Fruit fly (Drosophila melanogaster) whole organism, embryonic: ENCODE measurements around the gene Eip63E.

Experiments used
- ATbp ChIP-seq: fragments of 200-800 bp; sonication (Bioruptor generic); optimal IDR thresholded peaks from 2 replicates; lab custom pipeline; 2017; ENCODE audit warnings: missing biosample characterization, mild to moderate bottlenecking, missing genetic modification characterization, missing genetic modification reagents
- Aef1 ChIP-seq: fragments of 200-800 bp; sonication (Bioruptor generic); IDR thresholded peaks from 3 replicates; pipeline ENCODE4 v1.3.6; 2022; ENCODE audit warnings: missing biosample characterization, missing genetic modification characterization
- Awh ChIP-seq: fragments of 200-800 bp; sonication (Bioruptor generic); IDR thresholded peaks from 2 replicates; pipeline ENCODE4, ENCODE4 v1.3.6; 2022; ENCODE audit warnings: missing biosample characterization, missing genetic modification characterization
- CG10209 ChIP-seq: fragments of 200-800 bp; sonication (Bioruptor generic); optimal IDR thresholded peaks from 3 replicates; lab custom pipeline; 2017; ENCODE audit warnings: missing biosample characterization, mild to moderate bottlenecking, missing genetic modification characterization, missing genetic modification reagents
- CG10274 ChIP-seq: fragments of 200-800 bp; sonication (Bioruptor generic); optimal IDR thresholded peaks from 3 replicates; lab custom pipeline; 2017; ENCODE audit warnings: missing biosample characterization, mild to moderate bottlenecking, missing genetic modification characterization
- CG11085 ChIP-seq: fragments of 200-800 bp; sonication (Bioruptor generic); IDR thresholded peaks from 2 replicates; pipeline ENCODE4 v1.3.6; 2022; ENCODE audit warnings: missing biosample characterization, missing genetic modification characterization
- CG11504 ChIP-seq: fragments of 200-800 bp; sonication (Bioruptor generic); optimal IDR thresholded peaks from 3 replicates; lab custom pipeline; 2019; ENCODE audit warnings: missing biosample characterization, mild to moderate bottlenecking, missing genetic modification characterization, moderate library complexity
- CG14014 ChIP-seq: fragments of 200-800 bp; sonication (Bioruptor generic); IDR thresholded peaks from 2 replicates; pipeline ENCODE4 v1.3.6; 2022; ENCODE audit warnings: missing biosample characterization, missing genetic modification characterization
- CG14710 ChIP-seq: fragments of 200-800 bp; sonication (Bioruptor generic); optimal IDR thresholded peaks from 3 replicates; lab custom pipeline; 2019; ENCODE audit warnings: missing biosample characterization, mild to moderate bottlenecking, missing genetic modification characterization, moderate library complexity
- CG17568 ChIP-seq: fragments of 200-800 bp; sonication (Bioruptor generic); optimal IDR thresholded peaks from 2 replicates; lab custom pipeline; 2018; ENCODE audit warnings: missing biosample characterization, mild to moderate bottlenecking, missing genetic modification characterization, moderate library complexity
- CG17829 ChIP-seq: fragments of 200-800 bp; optimal IDR thresholded peaks from 2 replicates; lab custom pipeline; 2019; ENCODE audit warnings: missing biosample characterization, mild to moderate bottlenecking, missing genetic modification characterization, moderate library complexity
- CG18476 ChIP-seq: fragments of 200-800 bp; sonication (Bioruptor generic); optimal IDR thresholded peaks from 2 replicates; lab custom pipeline; 2016; ENCODE audit warnings: missing biosample characterization, mild to moderate bottlenecking, missing genetic modification characterization
- CG2199 ChIP-seq: fragments of 200-800 bp; sonication (Bioruptor generic); IDR thresholded peaks from 3 replicates; pipeline ENCODE4 v1.3.6; 2022; ENCODE audit warnings: missing biosample characterization, missing genetic modification characterization
- CG2712 ChIP-seq: fragments of 200-800 bp; optimal IDR thresholded peaks from 3 replicates; lab custom pipeline; 2019; ENCODE audit warnings: missing biosample characterization, mild to moderate bottlenecking, missing genetic modification characterization, moderate library complexity
- CG3838 ChIP-seq: fragments of 200-800 bp; sonication (Bioruptor generic); optimal IDR thresholded peaks from 3 replicates; lab custom pipeline; 2016; ENCODE audit warnings: missing biosample characterization, missing genetic modification characterization
- CG42726 ChIP-seq: fragments of 200-800 bp; sonication (Bioruptor generic); IDR thresholded peaks from 2 replicates; pipeline ENCODE4 v1.3.6; 2022; ENCODE audit warnings: missing biosample characterization, missing genetic modification characterization; ENCODE audit not compliant: partially characterized antibody
- CG5953 ChIP-seq: fragments of 200-800 bp; sonication (Bioruptor generic); IDR thresholded peaks from 2 replicates; pipeline ENCODE4 v1.3.6; 2022; ENCODE audit warnings: missing biosample characterization, missing genetic modification characterization
- CG6854 ChIP-seq: fragments of 200-800 bp; sonication (Bioruptor generic); optimal IDR thresholded peaks from 3 replicates; lab custom pipeline; 2017; ENCODE audit warnings: missing biosample characterization, mild to moderate bottlenecking, missing genetic modification characterization
- CG7271 ChIP-seq: fragments of 200-800 bp; sonication (Bioruptor generic); optimal IDR thresholded peaks from 2 replicates; lab custom pipeline; 2018; ENCODE audit warnings: missing biosample characterization, mild to moderate bottlenecking, missing genetic modification characterization, moderate library complexity
- CG8924 ChIP-seq: fragments of 200-800 bp; optimal IDR thresholded peaks from 3 replicates; lab custom pipeline; 2019; ENCODE audit warnings: missing biosample characterization, mild to moderate bottlenecking, missing genetic modification characterization, moderate library complexity
- CoRest ChIP-seq: fragments of 200-800 bp; sonication (Bioruptor generic); optimal IDR thresholded peaks from 3 replicates; lab custom pipeline; 2018; ENCODE audit warnings: missing biosample characterization, mild to moderate bottlenecking, missing genetic modification characterization, moderate library complexity
- Deaf1 ChIP-seq: fragments of 200-800 bp; optimal IDR thresholded peaks from 3 replicates; lab custom pipeline; 2019; ENCODE audit warnings: missing biosample characterization, mild to moderate bottlenecking, missing genetic modification characterization, moderate library complexity
- Dek ChIP-seq: fragments of 200-800 bp; sonication (Bioruptor generic); optimal IDR thresholded peaks from 3 replicates; lab custom pipeline; 2019; ENCODE audit warnings: missing biosample characterization, mild to moderate bottlenecking, missing genetic modification characterization, moderate library complexity
- Dfd ChIP-seq, 2 experiments: fragments of >200 bp; optimal IDR thresholded peaks; 2 replicates each; lab custom pipeline; 2017; ENCODE audit warnings: missing biosample characterization in 2 of 2, missing genetic modification characterization in 2 of 2
- Dip2 ChIP-seq: fragments of 200-800 bp; sonication (Bioruptor generic); IDR thresholded peaks from 2 replicates; pipeline ENCODE4 v1.3.6; 2022; ENCODE audit warnings: missing biosample characterization, missing genetic modification characterization
- Dip3 ChIP-seq: fragments of 200-800 bp; sonication (Bioruptor generic); optimal IDR thresholded peaks from 3 replicates; lab custom pipeline; 2016; ENCODE audit warnings: missing biosample characterization, missing genetic modification characterization
- Doc3 ChIP-seq: fragments of 200-800 bp; sonication (Bioruptor generic); IDR thresholded peaks from 3 replicates; pipeline ENCODE4 v1.3.6; 2022; ENCODE audit warnings: missing biosample characterization, missing genetic modification characterization; ENCODE audit not compliant: partially characterized antibody
- Gsc ChIP-seq: fragments of 200-800 bp; sonication (Bioruptor generic); IDR thresholded peaks from 2 replicates; pipeline ENCODE4 v1.3.6; 2022; ENCODE audit warnings: missing biosample characterization, missing genetic modification characterization
- Hsf ChIP-seq: fragments of 200-800 bp; sonication (Bioruptor generic); optimal IDR thresholded peaks from 3 replicates; lab custom pipeline; 2016; ENCODE audit warnings: missing biosample characterization, missing genetic modification characterization
- MESR4 ChIP-seq: fragments of 200-800 bp; sonication (Bioruptor generic); optimal IDR thresholded peaks from 2 replicates; lab custom pipeline; 2018; ENCODE audit warnings: missing biosample characterization, mild to moderate bottlenecking, missing genetic modification characterization, moderate library complexity
- Mes4 ChIP-seq: fragments of 200-800 bp; sonication (Bioruptor generic); optimal IDR thresholded peaks from 2 replicates; lab custom pipeline; 2016; ENCODE audit warnings: missing biosample characterization, missing genetic modification characterization
- Sin3A ChIP-seq: fragments of >200 bp; optimal IDR thresholded peaks from 2 replicates; lab custom pipeline; 2018
- Six4 ChIP-seq: fragments of 200-800 bp; sonication (Bioruptor generic); optimal IDR thresholded peaks from 2 replicates; lab custom pipeline; 2016; ENCODE audit warnings: missing biosample characterization, missing genetic modification characterization
- Vsx1 ChIP-seq: fragments of 200-800 bp; sonication (Bioruptor generic); optimal IDR thresholded peaks from 2 replicates; lab custom pipeline; 2017; ENCODE audit warnings: missing biosample characterization, mild to moderate bottlenecking, missing genetic modification characterization, missing genetic modification reagents
- Xbp1 ChIP-seq: fragments of 200-800 bp; sonication (Bioruptor generic); optimal IDR thresholded peaks from 3 replicates; lab custom pipeline; 2016; ENCODE audit warnings: missing biosample characterization, mild to moderate bottlenecking, missing genetic modification characterization
- btn ChIP-seq: fragments of 200-800 bp; sonication (Bioruptor generic); optimal IDR thresholded peaks from 2 replicates; lab custom pipeline; 2016; ENCODE audit warnings: missing biosample characterization, missing genetic modification characterization
- cas ChIP-seq: fragments of 200-800 bp; sonication (Bioruptor generic); IDR thresholded peaks from 2 replicates; pipeline ENCODE4 v1.3.6; 2022; ENCODE audit warnings: missing biosample characterization, missing genetic modification characterization
- dan ChIP-seq: fragments of 200-800 bp; sonication (Bioruptor generic); IDR thresholded peaks from 2 replicates; pipeline ENCODE4 v1.3.6; 2022; ENCODE audit warnings: missing biosample characterization, missing genetic modification characterization
- dm ChIP-seq: fragments of 200-800 bp; sonication (Bioruptor generic); optimal IDR thresholded peaks from 3 replicates; lab custom pipeline; 2016; ENCODE audit warnings: missing biosample characterization, missing genetic modification characterization
- ems ChIP-seq: fragments of 200-800 bp; sonication (Bioruptor generic); optimal IDR thresholded peaks from 3 replicates; lab custom pipeline; 2016; ENCODE audit warnings: missing biosample characterization, missing genetic modification characterization
- fru ChIP-seq: fragments of >200 bp; optimal IDR thresholded peaks from 2 replicates; lab custom pipeline; 2017
- ken ChIP-seq: fragments of 200-800 bp; sonication (Bioruptor generic); IDR thresholded peaks from 3 replicates; pipeline ENCODE4 v1.3.6; 2022; ENCODE audit warnings: missing biosample characterization, missing genetic modification characterization
- mam ChIP-seq: fragments of 200-800 bp; sonication (Bioruptor generic); optimal IDR thresholded peaks from 3 replicates; lab custom pipeline; 2016; ENCODE audit warnings: missing biosample characterization, missing genetic modification characterization
- mirr ChIP-seq: fragments of 200-800 bp; sonication (Bioruptor generic); optimal IDR thresholded peaks from 3 replicates; lab custom pipeline; 2018; ENCODE audit warnings: missing biosample characterization, mild to moderate bottlenecking, missing genetic modification characterization
- nerfin-2 ChIP-seq: fragments of 200-800 bp; sonication (Bioruptor generic); IDR thresholded peaks from 2 replicates; pipeline ENCODE4 v1.3.6; 2022; ENCODE audit warnings: missing biosample characterization, missing genetic modification characterization; ENCODE audit not compliant: partially characterized antibody
- psq ChIP-seq: fragments of 200-800 bp; sonication (Bioruptor generic); optimal IDR thresholded peaks from 2 replicates; lab custom pipeline; 2017; ENCODE audit warnings: missing biosample characterization, missing genetic modification characterization
- scrt ChIP-seq: fragments of 200-800 bp; sonication (Bioruptor generic); optimal IDR thresholded peaks from 2 replicates; lab custom pipeline; 2018; ENCODE audit warnings: missing biosample characterization, mild to moderate bottlenecking, missing genetic modification characterization, moderate library complexity
- stwl ChIP-seq: fragments of 200-800 bp; sonication (Bioruptor generic); optimal IDR thresholded peaks from 3 replicates; lab custom pipeline; 2018; ENCODE audit warnings: missing biosample characterization, mild to moderate bottlenecking, missing genetic modification characterization, moderate library complexity
- sug ChIP-seq: fragments of 200-800 bp; optimal IDR thresholded peaks from 2 replicates; lab custom pipeline; 2019; ENCODE audit warnings: missing biosample characterization, mild to moderate bottlenecking, missing genetic modification characterization, moderate library complexity
- vnd ChIP-seq: fragments of 200-800 bp; sonication (Bioruptor generic); IDR thresholded peaks from 3 replicates; pipeline ENCODE4 v1.3.6; 2022; ENCODE audit warnings: missing biosample characterization, missing genetic modification characterization; ENCODE audit not compliant: partially characterized antibody
- wor ChIP-seq: fragments of 200-800 bp; sonication (Bioruptor generic); IDR thresholded peaks from 2 replicates; pipeline ENCODE4 v1.3.6; 2022; ENCODE audit warnings: missing biosample characterization, missing genetic modification characterization
- z ChIP-seq: fragments of 200-800 bp; sonication (Bioruptor generic); IDR thresholded peaks from 3 replicates; pipeline ENCODE4 v1.3.6; 2022; ENCODE audit warnings: missing biosample characterization, missing genetic modification characterization

Gene Eip63E

dm6 chr3L:3543525-3543971 lies 28.0 kb downstream of the Eip63E start (continued):
- TF ChIP-seq ATbp (GFP tag; lab: Kevin White, UChicago) (peak; percentile 58), Mes4 (GFP tag; lab: Kevin White, UChicago) (no peak), dm (GFP tag; lab: Kevin White, UChicago) (no peak), scrt (GFP tag; lab: Kevin White, UChicago) (peak; percentile 37), ken (GFP tag; lab: Robert Waterston, UW) (no peak), psq (GFP tag; lab: Kevin White, UChicago) (no peak), Awh (GFP tag; lab: Robert Waterston, UW) (no peak; the same call in 1 of the 2 replicates), CG10209 (peak; percentile 68), CG7271 (tag; lab: Kevin White, UChicago) (peak; percentile 52), CG8924 (tag; lab: Kevin White, UChicago) (peak; percentile 46), Dip3 (GFP tag; lab: Kevin White, UChicago) (no peak), Dfd (GFP tag; optimal IDR thresholded peaks at IDR 0.05; lab: Kevin White, UChicago) (no peak), CG42726 (GFP tag; lab: Robert Waterston, UW) (peak; percentile 28; the same call in 1 of the 2 replicates), fru (lab: Kevin White, UChicago) (no peak), CG10274 (no peak), CG18476 (GFP tag; lab: Kevin White, UChicago) (peak; percentile 40), mirr (GFP tag; lab: Kevin White, UChicago) (peak; percentile 21), dan (GFP tag; lab: Robert Waterston, UW) (no peak), Aef1 (no peak), Six4 (GFP tag; lab: Kevin White, UChicago) (no peak), Vsx1 (GFP tag; lab: Kevin White, UChicago) (peak; percentile 70), Deaf1 (tag; lab: Kevin White, UChicago) (peak; percentile 44), Dek (tag; lab: Kevin White, UChicago) (peak; percentile 0), Xbp1 (no peak), CG11504 (tag; lab: Kevin White, UChicago) (peak; percentile 100), mam (GFP tag; lab: Kevin White, UChicago) (no peak), CG5953 (GFP tag; lab: Robert Waterston, UW) (no peak), nerfin-2 (GFP tag; lab: Robert Waterston, UW) (no peak), CG3838 (no peak), CG11085 (GFP tag; lab: Robert Waterston, UW) (no peak), CG14710 (tag; lab: Kevin White, UChicago) (peak; percentile 33), CG2712 (peak; percentile 100), Doc3 (GFP tag; lab: Robert Waterston, UW) (no peak), stwl (tag; lab: Kevin White, UChicago) (peak; percentile 50), wor (GFP tag; lab: Robert Waterston, UW) (no peak), btn (GFP tag; lab: Kevin White, UChicago) (no peak), CG2199 (GFP tag; lab: Robert Waterston, UW) (peak; percentile 84), Sin3A (no peak), CG17568 (peak; percentile 30), CG17829 (tag; lab: Kevin White, UChicago) (no peak), CoRest (tag; lab: Kevin White, UChicago) (no peak), CG6854 (GFP tag; lab: Kevin White, UChicago) (peak; percentile 35), z (GFP tag; lab: Robert Waterston, UW) (no peak; the same call in 2 of the 3 replicates), CG14014 (GFP tag; lab: Robert Waterston, UW) (peak; percentile 21; the same call in 1 of the 2 replicates), Dip2 (GFP tag; lab: Robert Waterston, UW) (no peak), ems (GFP tag; lab: Kevin White, UChicago) (peak; percentile 65), cas (GFP tag; lab: Robert Waterston, UW) (no peak), vnd (GFP tag; lab: Robert Waterston, UW) (no peak), sug (tag; lab: Kevin White, UChicago) (peak; percentile 14), Gsc (GFP tag; lab: Robert Waterston, UW) (no peak), Hsf (peak; percentile 13), MESR4 (GFP tag; lab: Kevin White, UChicago) (no peak)
